Fruit fly (Drosophila melanogaster) whole organism: ENCODE results near the gene CG31068.

Experiments used
- CG8478 ChIP-seq: fragments of >200 bp; optimal IDR thresholded peaks from 2 replicates; lab custom pipeline; 2018; ENCODE audit warnings: inconsistent platforms
- Dll ChIP-seq: fragments of >200 bp; optimal IDR thresholded peaks from 2 replicates; lab custom pipeline; 2017
- EcR ChIP-seq, 2 experiments: fragments of >200 bp; optimal IDR thresholded peaks; 2 replicates each; lab custom pipeline; 2017; ENCODE audit warnings: missing biosample characterization in 2 of 2, missing genetic modification characterization in 2 of 2, missing genetic modification reagents in 2 of 2
- pan ChIP-seq: fragments of >200 bp; optimal IDR thresholded peaks from 2 replicates; lab custom pipeline; 2017
- psq ChIP-seq: fragments of >200 bp; optimal IDR thresholded peaks from 2 replicates; lab custom pipeline; 2017
- usp ChIP-seq: fragments of >200 bp; optimal IDR thresholded peaks from 2 replicates; lab custom pipeline; 2017; ENCODE audit warnings: missing biosample characterization, missing genetic modification characterization, mixed read lengths

- TF ChIP-seq psq (lab: Kevin White, UChicago) (no peak), Dll (lab: Kevin White, UChicago) (no peak), usp (GFP tag; lab: Kevin White, UChicago) (no peak), EcR (GFP tag; optimal IDR thresholded peaks at IDR 0.05; lab: Kevin White, UChicago) (no peak), CG8478 (lab: Kevin White, UChicago) (no peak), pan (lab: Kevin White, UChicago) (no peak)
Observed at dm6 chr3R:27214949-27215348, 18.5 kb upstream of the CG31068 start.
